Worm (Caenorhabditis elegans) whole organism, mixed stage, embryonic: ENCODE data around the gene srg-10.

ENCODE experiments used
- M03D4.4 ChIP-seq: sonication (generic microtip); optimal IDR thresholded peaks from 2 replicates; lab custom pipeline; 2017; ENCODE audit warnings: mild to moderate bottlenecking, missing genetic modification characterization, missing compliant biosample characterization
- bed-3 ChIP-seq: fragments of 200-800 bp; sonication (Bioruptor generic); optimal IDR thresholded peaks from 3 replicates; lab custom pipeline; 2018; ENCODE audit warnings: mild to moderate bottlenecking, missing genetic modification characterization, moderate library complexity, missing compliant biosample characterization
- blmp-1 ChIP-seq: fragments of 150-350 bp; optimal IDR thresholded peaks from 2 replicates; lab custom pipeline; 2014; ENCODE audit warnings: missing biosample characterization, missing genetic modification characterization
- ceh-39 ChIP-seq: fragments of 150-350 bp; optimal IDR thresholded peaks from 2 replicates; lab custom pipeline; 2014; ENCODE audit warnings: missing biosample characterization, missing genetic modification characterization
- ceh-43 ChIP-seq: fragments of 200-800 bp; sonication (Bioruptor generic); optimal IDR thresholded peaks from 2 replicates; lab custom pipeline; 2018; ENCODE audit warnings: mild to moderate bottlenecking, missing genetic modification characterization, moderate library complexity, missing compliant biosample characterization
- ceh-83 ChIP-seq: fragments of 200-800 bp; sonication (Bioruptor generic); optimal IDR thresholded peaks from 2 replicates; lab custom pipeline; 2018; ENCODE audit warnings: mild to moderate bottlenecking, missing genetic modification characterization, missing compliant biosample characterization
- ces-1 ChIP-seq: fragments of 150-350 bp; optimal IDR thresholded peaks from 2 replicates; lab custom pipeline; 2014; ENCODE audit warnings: missing biosample characterization, missing genetic modification reagents, missing genetic modification characterization
- cnd-1 ChIP-seq: fragments of 200-800 bp; sonication (Bioruptor generic); optimal IDR thresholded peaks from 2 replicates; lab custom pipeline; 2018; ENCODE audit warnings: mild to moderate bottlenecking, missing genetic modification characterization, missing compliant biosample characterization
- drap-1 ChIP-seq: fragments of 200-800 bp; sonication (Bioruptor generic); optimal IDR thresholded peaks from 3 replicates; lab custom pipeline; 2018; ENCODE audit warnings: mild to moderate bottlenecking, missing genetic modification characterization, missing compliant biosample characterization
- elt-3 ChIP-seq: fragments of 150-350 bp; optimal IDR thresholded peaks from 2 replicates; lab custom pipeline; 2014; ENCODE audit warnings: missing biosample characterization, missing genetic modification characterization
- flh-1 ChIP-seq: fragments of 200-800 bp; sonication (Bioruptor generic); optimal IDR thresholded peaks from 2 replicates; lab custom pipeline; 2018; ENCODE audit warnings: mild to moderate bottlenecking, missing genetic modification characterization, moderate library complexity, missing compliant biosample characterization
- ham-2 ChIP-seq: fragments of 200-800 bp; sonication (Bioruptor generic); optimal IDR thresholded peaks from 2 replicates; lab custom pipeline; 2018; ENCODE audit warnings: mild to moderate bottlenecking, missing genetic modification characterization, missing compliant biosample characterization
- hlh-1 ChIP-seq: fragments of 150-350 bp; optimal IDR thresholded peaks from 2 replicates; lab custom pipeline; 2014; ENCODE audit warnings: missing biosample characterization, missing genetic modification reagents, missing genetic modification characterization
- lin-13 ChIP-seq: fragments of 150-350 bp; optimal IDR thresholded peaks from 2 replicates; lab custom pipeline; 2014; ENCODE audit warnings: missing biosample characterization, missing genetic modification characterization
- lin-32 ChIP-seq: fragments of 200-800 bp; sonication (Bioruptor generic); optimal IDR thresholded peaks from 2 replicates; lab custom pipeline; 2018; ENCODE audit warnings: mild to moderate bottlenecking, missing genetic modification characterization, missing compliant biosample characterization
- lsy-2 ChIP-seq: fragments of 150-350 bp; optimal IDR thresholded peaks from 2 replicates; lab custom pipeline; 2014; ENCODE audit warnings: missing biosample characterization, missing genetic modification characterization
- mab-5 ChIP-seq: fragments of 150-350 bp; optimal IDR thresholded peaks from 2 replicates; lab custom pipeline; 2014; ENCODE audit warnings: missing biosample characterization, missing genetic modification characterization
- mep-1 ChIP-seq: fragments of 150-350 bp; optimal IDR thresholded peaks from 2 replicates; lab custom pipeline; 2017; ENCODE audit warnings: missing biosample characterization, missing genetic modification reagents, missing genetic modification characterization, inconsistent platforms
- mls-2 ChIP-seq: sonication (generic microtip); optimal IDR thresholded peaks from 2 replicates; lab custom pipeline; 2016; ENCODE audit warnings: mild to moderate bottlenecking, missing genetic modification characterization, moderate library complexity, missing compliant biosample characterization
- nhr-12 ChIP-seq: fragments of 150-350 bp; optimal IDR thresholded peaks from 2 replicates; lab custom pipeline; 2014; ENCODE audit warnings: missing biosample characterization, missing genetic modification characterization
- nhr-237 ChIP-seq: fragments of 150-350 bp; optimal IDR thresholded peaks from 2 replicates; lab custom pipeline; 2014; ENCODE audit warnings: missing biosample characterization, missing genetic modification characterization
- nhr-28 ChIP-seq: fragments of 150-350 bp; optimal IDR thresholded peaks from 2 replicates; lab custom pipeline; 2014; ENCODE audit warnings: missing biosample characterization, missing genetic modification characterization
- nhr-76 ChIP-seq: sonication (generic microtip); optimal IDR thresholded peaks from 2 replicates; lab custom pipeline; 2017; ENCODE audit warnings: missing biosample characterization, missing genetic modification characterization
- pha-4 ChIP-seq: fragments of 150-350 bp; optimal IDR thresholded peaks from 2 replicates; lab custom pipeline; 2018; ENCODE audit warnings: missing biosample characterization, missing genetic modification reagents, missing genetic modification characterization
- sem-2 ChIP-seq: fragments of 200-800 bp; sonication (Bioruptor generic); optimal IDR thresholded peaks from 2 replicates; lab custom pipeline; 2018; ENCODE audit warnings: mild to moderate bottlenecking, missing genetic modification characterization, missing compliant biosample characterization
- snpc-4 ChIP-seq: fragments of 150-350 bp; optimal IDR thresholded peaks from 2 replicates; lab custom pipeline; 2014; ENCODE audit warnings: missing biosample characterization, missing genetic modification characterization
- sptf-1 ChIP-seq: sonication (generic microtip); optimal IDR thresholded peaks from 2 replicates; lab custom pipeline; 2017; ENCODE audit warnings: mild to moderate bottlenecking, missing genetic modification characterization, moderate library complexity, missing compliant biosample characterization
- tbx-8 ChIP-seq: fragments of 200-800 bp; sonication (Bioruptor generic); optimal IDR thresholded peaks from 2 replicates; lab custom pipeline; 2018; ENCODE audit warnings: mild to moderate bottlenecking, missing genetic modification characterization, moderate library complexity, missing compliant biosample characterization
- unc-120 ChIP-seq: sonication (generic microtip); optimal IDR thresholded peaks from 2 replicates; lab custom pipeline; 2017; ENCODE audit warnings: missing genetic modification characterization, missing compliant biosample characterization; ENCODE audit not compliant: poor library complexity, severe bottlenecking
- unc-39 ChIP-seq: fragments of 150-350 bp; optimal IDR thresholded peaks from 2 replicates; lab custom pipeline; 2014; ENCODE audit warnings: missing biosample characterization, missing genetic modification characterization
- unc-62 ChIP-seq: fragments of 150-350 bp; optimal IDR thresholded peaks from 2 replicates; lab custom pipeline; 2014; ENCODE audit warnings: missing biosample characterization, missing genetic modification reagents, missing genetic modification characterization
- zip-8 ChIP-seq: fragments of 150-350 bp; optimal IDR thresholded peaks from 2 replicates; lab custom pipeline; 2014; ENCODE audit warnings: missing biosample characterization, missing genetic modification characterization
- ztf-11 ChIP-seq: fragments of 150-350 bp; optimal IDR thresholded peaks from 2 replicates; lab custom pipeline; 2014; ENCODE audit warnings: missing biosample characterization, missing genetic modification characterization

The srg-10 gene

ce11 chrIII:4677466-4677865 is at the start of gene srg-10:
TSS of gene srg-10 (plus strand) at chrIII:4677766.
- TF ChIP-seq nhr-76 (tag; lab: Kevin White, UChicago), result no peak
- TF ChIP-seq unc-62 (GFP tag; lab: Kevin White, UChicago), result no peak
- TF ChIP-seq blmp-1 (tag; lab: Kevin White, UChicago), result no peak
- no peak for TF ChIP-seq lin-32 (GFP tag; lab: Kevin White, UChicago)
- no peak for TF ChIP-seq ceh-83
- TF ChIP-seq ces-1 (GFP tag; lab: Kevin White, UChicago), result no peak
- TF ChIP-seq pha-4 (tag; lab: Kevin White, UChicago), result no peak
- TF ChIP-seq hlh-1 (tag; lab: Kevin White, UChicago), result no peak
- no peak for TF ChIP-seq mab-5 (tag; lab: Kevin White, UChicago)
- no peak for TF ChIP-seq sptf-1
- no peak for TF ChIP-seq mep-1 (tag; lab: Kevin White, UChicago)
- TF ChIP-seq lin-13 (tag; lab: Kevin White, UChicago), result no peak
- no peak for TF ChIP-seq bed-3
- TF ChIP-seq M03D4.4, result no peak
- no peak for TF ChIP-seq drap-1 (GFP tag; lab: Kevin White, UChicago)
- TF ChIP-seq snpc-4 (tag; lab: Kevin White, UChicago), result no peak

ce11 chrIII:4628165-4628564 is 49.4 kb upstream of the srg-10 start, which contains the start of gene clec-151:
TSS of gene clec-151 (plus strand) at chrIII:4628465.
- no peak for TF ChIP-seq flh-1 (GFP tag; lab: Kevin White, UChicago)
- no peak for TF ChIP-seq unc-39
- no peak for TF ChIP-seq mls-2
- TF ChIP-seq mep-1 (tag; lab: Kevin White, UChicago), result no peak
- no peak for TF ChIP-seq M03D4.4
- no peak for TF ChIP-seq ceh-39 (tag; lab: Kevin White, UChicago)
- no peak for TF ChIP-seq pha-4 (tag; lab: Kevin White, UChicago)
- TF ChIP-seq tbx-8 (GFP tag; lab: Kevin White, UChicago), result no peak
- no peak for TF ChIP-seq blmp-1 (tag; lab: Kevin White, UChicago)
- no peak for TF ChIP-seq ham-2 (GFP tag; lab: Kevin White, UChicago)
- TF ChIP-seq lin-32 (GFP tag; lab: Kevin White, UChicago), result no peak
- TF ChIP-seq nhr-237, result no peak
- TF ChIP-seq lin-13 (tag; lab: Kevin White, UChicago), result no peak
- TF ChIP-seq sem-2 (GFP tag; lab: Kevin White, UChicago), result no peak

ce11 chrIII:4634947-4635346 is 42.6 kb upstream of the srg-10 start, which contains the start of gene clec-153:
TSS of gene clec-153 (plus strand) at chrIII:4635247.
- TF ChIP-seq lsy-2 (tag; lab: Kevin White, UChicago) (no peak), elt-3 (tag; lab: Kevin White, UChicago) (no peak), nhr-12 (tag; lab: Kevin White, UChicago) (no peak), ceh-39 (tag; lab: Kevin White, UChicago) (no peak), nhr-237 (no peak), mab-5 (tag; lab: Kevin White, UChicago) (no peak), snpc-4 (tag; lab: Kevin White, UChicago) (no peak), ham-2 (GFP tag; lab: Kevin White, UChicago) (no peak), flh-1 (GFP tag; lab: Kevin White, UChicago) (no peak), unc-62 (GFP tag; lab: Kevin White, UChicago) (no peak), unc-120 (no peak)

- TF ChIP-seq nhr-12 (tag; lab: Kevin White, UChicago) (no peak), pha-4 (tag; lab: Kevin White, UChicago) (no peak), cnd-1 (tag; lab: Kevin White, UChicago) (no peak), mep-1 (tag; lab: Kevin White, UChicago) (no peak), ztf-11 (tag; lab: Kevin White, UChicago) (no peak), nhr-237 (no peak), zip-8 (tag; lab: Kevin White, UChicago) (no peak), nhr-76 (tag; lab: Kevin White, UChicago) (no peak), elt-3 (tag; lab: Kevin White, UChicago) (no peak)
These were observed 34.3 kb upstream of the srg-10 start, which contains the start of gene pfas-1 for ce11 chrIII:4643262-4643661. TSS of gene pfas-1 (minus strand) at chrIII:4643310.

ce11 chrIII:4646246-4646645 is 31.3 kb upstream of the srg-10 start, which contains the start of gene pqn-29:
TSS of gene pqn-29 (minus strand) at chrIII:4646346.
- TF ChIP-seq M03D4.4 (no peak), ceh-43 (GFP tag; lab: Kevin White, UChicago) (no peak), ceh-83 (no peak), lin-13 (tag; lab: Kevin White, UChicago) (no peak), nhr-28 (no peak), unc-39 (no peak), bed-3 (no peak), ceh-39 (tag; lab: Kevin White, UChicago) (no peak), unc-120 (no peak), mls-2 (no peak), mep-1 (tag; lab: Kevin White, UChicago) (no peak), zip-8 (tag; lab: Kevin White, UChicago) (no peak), nhr-76 (tag; lab: Kevin White, UChicago) (no peak), pha-4 (tag; lab: Kevin White, UChicago) (no peak), blmp-1 (tag; lab: Kevin White, UChicago) (no peak), ztf-11 (tag; lab: Kevin White, UChicago) (no peak), nhr-237 (no peak), unc-62 (GFP tag; lab: Kevin White, UChicago) (no peak), tbx-8 (GFP tag; lab: Kevin White, UChicago) (no peak)
